Fruit fly (Drosophila melanogaster) whole organism, embryonic: ENCODE measurements around the gene Ppt2.

Source experiments
- Ada2b ChIP-seq: fragments of 200-800 bp; sonication (Bioruptor generic); IDR thresholded peaks from 2 replicates; pipeline ENCODE4 v1.3.6; 2022; ENCODE audit warnings: missing biosample characterization, missing genetic modification characterization
- Asciz ChIP-seq: fragments of 200-800 bp; sonication (Bioruptor generic); optimal IDR thresholded peaks from 2 replicates; lab custom pipeline; 2017; ENCODE audit warnings: missing biosample characterization, mild to moderate bottlenecking, missing genetic modification characterization, missing genetic modification reagents
- Bteb2 ChIP-seq: fragments of 200-800 bp; sonication (Bioruptor generic); optimal IDR thresholded peaks from 2 replicates; lab custom pipeline; 2016; ENCODE audit warnings: missing biosample characterization, missing genetic modification characterization
- CG10366 ChIP-seq: fragments of 200-800 bp; sonication (Bioruptor generic); IDR thresholded peaks from 2 replicates; pipeline ENCODE4 v1.3.6; 2022; ENCODE audit warnings: missing biosample characterization, missing genetic modification characterization
- CG11456 ChIP-seq: fragments of 200-800 bp; sonication (Bioruptor generic); IDR thresholded peaks from 3 replicates; pipeline ENCODE4 v1.3.6; 2022; ENCODE audit warnings: missing biosample characterization, missing genetic modification characterization
- CG11696 ChIP-seq: fragments of 200-800 bp; sonication (Bioruptor generic); IDR thresholded peaks from 2 replicates; pipeline ENCODE4 v1.3.6; 2022; ENCODE audit warnings: missing biosample characterization, missing genetic modification characterization
- CG12071 ChIP-seq: fragments of 200-800 bp; sonication (Bioruptor generic); optimal IDR thresholded peaks from 3 replicates; lab custom pipeline; 2018; ENCODE audit warnings: missing biosample characterization, mild to moderate bottlenecking, missing genetic modification characterization
- CG14441 ChIP-seq: fragments of 200-800 bp; sonication (Bioruptor generic); IDR thresholded peaks from 2 replicates; pipeline ENCODE4 v1.3.6; 2022; ENCODE audit warnings: missing biosample characterization, missing genetic modification characterization
- CG1603 ChIP-seq: fragments of 200-800 bp; sonication (Bioruptor generic); optimal IDR thresholded peaks from 2 replicates; lab custom pipeline; 2019; ENCODE audit warnings: missing biosample characterization, mild to moderate bottlenecking, missing genetic modification characterization, moderate library complexity
- CG16815 ChIP-seq: fragments of 200-800 bp; sonication (Bioruptor generic); optimal IDR thresholded peaks from 3 replicates; lab custom pipeline; 2017; ENCODE audit warnings: missing biosample characterization, mild to moderate bottlenecking, missing genetic modification characterization
- CG17186 ChIP-seq: fragments of 200-800 bp; sonication (Bioruptor generic); optimal IDR thresholded peaks from 3 replicates; lab custom pipeline; 2017; ENCODE audit warnings: missing biosample characterization, missing genetic modification reagents, missing genetic modification characterization
- CG17361 ChIP-seq: fragments of 200-800 bp; sonication (Bioruptor generic); IDR thresholded peaks from 3 replicates; pipeline ENCODE4 v1.3.6; 2022; ENCODE audit warnings: missing biosample characterization, missing genetic modification characterization
- CG2202 ChIP-seq: fragments of 200-800 bp; sonication (Bioruptor generic); optimal IDR thresholded peaks from 2 replicates; lab custom pipeline; 2018; ENCODE audit warnings: missing biosample characterization, mild to moderate bottlenecking, missing genetic modification characterization
- CG3163 ChIP-seq: fragments of 200-800 bp; sonication (Bioruptor generic); optimal IDR thresholded peaks from 3 replicates; lab custom pipeline; 2016; ENCODE audit warnings: missing biosample characterization, missing genetic modification characterization
- CG34224 ChIP-seq: fragments of 200-800 bp; sonication (Bioruptor generic); IDR thresholded peaks from 3 replicates; pipeline ENCODE4 v1.3.6; 2022; ENCODE audit warnings: missing biosample characterization, missing genetic modification characterization; ENCODE audit not compliant: partially characterized antibody
- CG4730 ChIP-seq: fragments of 200-800 bp; sonication (Bioruptor generic); IDR thresholded peaks from 2 replicates; pipeline ENCODE4 v1.3.6; 2022; ENCODE audit warnings: missing biosample characterization, missing genetic modification characterization
- CG6654 ChIP-seq: fragments of 200-800 bp; sonication (Bioruptor generic); optimal IDR thresholded peaks from 2 replicates; lab custom pipeline; 2017; ENCODE audit warnings: missing biosample characterization, mild to moderate bottlenecking, missing genetic modification characterization
- CG6813 ChIP-seq: fragments of 200-800 bp; sonication (Bioruptor generic); optimal IDR thresholded peaks from 2 replicates; lab custom pipeline; 2017; ENCODE audit warnings: missing biosample characterization, missing genetic modification characterization, mild to moderate bottlenecking, moderate library complexity, missing genetic modification reagents
- CG7786 ChIP-seq: fragments of 200-800 bp; sonication (Bioruptor generic); optimal IDR thresholded peaks from 2 replicates; lab custom pipeline; 2016; ENCODE audit warnings: missing biosample characterization, missing genetic modification characterization
- Chrac-16 ChIP-seq: fragments of 200-800 bp; sonication (Bioruptor generic); optimal IDR thresholded peaks from 3 replicates; lab custom pipeline; 2016; ENCODE audit warnings: missing biosample characterization, missing genetic modification characterization
- D ChIP-seq, 2 experiments: fragments of 200-800 bp in 1 of 2; fragments of >200 bp in 1 of 2; sonication (Bioruptor generic) in 1 of 2; optimal IDR thresholded peaks; 2 replicates in 1 of 2; 3 replicates in 1 of 2; lab custom pipeline; 2017; ENCODE audit warnings: mild to moderate bottlenecking in 1 of 2, missing biosample characterization in 1 of 2, missing genetic modification characterization in 1 of 2, missing genetic modification reagents in 1 of 2
- D19B ChIP-seq: fragments of 200-800 bp; sonication (Bioruptor generic); optimal IDR thresholded peaks from 2 replicates; lab custom pipeline; 2017; ENCODE audit warnings: missing biosample characterization, mild to moderate bottlenecking, missing genetic modification characterization
- E2f1 ChIP-seq: fragments of 200-800 bp; sonication (Bioruptor generic); IDR thresholded peaks from 2 replicates; pipeline ENCODE4 v1.3.6; 2022; ENCODE audit warnings: missing biosample characterization, missing genetic modification characterization
- Eip74EF ChIP-seq, 2 experiments: fragments of 200-800 bp in 1 of 2; fragments of >200 bp in 1 of 2; sonication (Bioruptor generic) in 1 of 2; optimal IDR thresholded peaks; 2 replicates each; lab custom pipeline; 2017 to 2019; ENCODE audit warnings: missing biosample characterization in 2 of 2, missing genetic modification characterization in 2 of 2, mild to moderate bottlenecking in 1 of 2, moderate library complexity in 1 of 2
- H15 ChIP-seq: fragments of 200-800 bp; sonication (Bioruptor generic); IDR thresholded peaks from 3 replicates; pipeline ENCODE4 v1.3.6; 2022; ENCODE audit warnings: missing biosample characterization, missing genetic modification characterization
- HLH4C ChIP-seq: fragments of 200-800 bp; sonication (Bioruptor generic); IDR thresholded peaks from 3 replicates; pipeline ENCODE4 v1.3.6; 2022; ENCODE audit warnings: missing biosample characterization, missing genetic modification characterization; ENCODE audit not compliant: partially characterized antibody
- Hand ChIP-seq: fragments of 200-800 bp; sonication (Bioruptor generic); optimal IDR thresholded peaks from 2 replicates; lab custom pipeline; 2017; ENCODE audit warnings: mild to moderate bottlenecking, missing biosample characterization, missing genetic modification reagents, missing genetic modification characterization
- Hey ChIP-seq: fragments of 200-800 bp; sonication (Bioruptor generic); optimal IDR thresholded peaks from 3 replicates; lab custom pipeline; 2018; ENCODE audit warnings: missing biosample characterization, mild to moderate bottlenecking, missing genetic modification characterization
- Hr51 ChIP-seq, 2 experiments: fragments of 200-800 bp; sonication (Bioruptor generic); optimal IDR thresholded peaks; 2 replicates in 1 of 2; 3 replicates in 1 of 2; lab custom pipeline; 2016 to 2018; ENCODE audit warnings: missing biosample characterization in 2 of 2, missing genetic modification characterization in 2 of 2, mild to moderate bottlenecking in 1 of 2, moderate library complexity in 1 of 2
- Scr ChIP-seq: fragments of 200-800 bp; sonication (Bioruptor generic); IDR thresholded peaks from 2 replicates; pipeline ENCODE4 v1.3.6; 2022; ENCODE audit warnings: missing biosample characterization, missing genetic modification characterization; ENCODE audit not compliant: partially characterized antibody
- Sry-δ ChIP-seq: fragments of 200-800 bp; sonication (Bioruptor generic); optimal IDR thresholded peaks from 2 replicates; lab custom pipeline; 2016; ENCODE audit warnings: missing biosample characterization, missing genetic modification characterization
- Xbp1 ChIP-seq: fragments of 200-800 bp; sonication (Bioruptor generic); optimal IDR thresholded peaks from 3 replicates; lab custom pipeline; 2016; ENCODE audit warnings: missing biosample characterization, mild to moderate bottlenecking, missing genetic modification characterization
- ac ChIP-seq: fragments of 200-800 bp; sonication (Bioruptor generic); optimal IDR thresholded peaks from 3 replicates; lab custom pipeline; 2017; ENCODE audit warnings: missing biosample characterization, mild to moderate bottlenecking, missing genetic modification characterization
- bbx ChIP-seq: fragments of 200-800 bp; sonication (Bioruptor generic); IDR thresholded peaks from 2 replicates; pipeline ENCODE4 v1.3.6; 2022; ENCODE audit warnings: missing biosample characterization, missing genetic modification characterization; ENCODE audit not compliant: partially characterized antibody
- chinmo ChIP-seq: fragments of 200-800 bp; sonication (Bioruptor generic); IDR thresholded peaks from 4 replicates; pipeline ENCODE4 v1.3.6; 2022; ENCODE audit warnings: missing biosample characterization, missing genetic modification characterization; ENCODE audit not compliant: partially characterized antibody
- corto ChIP-seq: fragments of 200-800 bp; sonication (Bioruptor generic); optimal IDR thresholded peaks from 2 replicates; lab custom pipeline; 2016; ENCODE audit warnings: missing biosample characterization, mild to moderate bottlenecking, missing genetic modification characterization, moderate library complexity
- emc ChIP-seq: fragments of 200-800 bp; sonication (Bioruptor generic); optimal IDR thresholded peaks from 2 replicates; lab custom pipeline; 2016; ENCODE audit warnings: missing biosample characterization, missing genetic modification characterization
- gem ChIP-seq: fragments of 200-800 bp; sonication (Bioruptor generic); optimal IDR thresholded peaks from 2 replicates; lab custom pipeline; 2019; ENCODE audit warnings: missing biosample characterization, mild to moderate bottlenecking, missing genetic modification characterization, moderate library complexity
- gfzf ChIP-seq: fragments of 200-800 bp; sonication (Bioruptor generic); optimal IDR thresholded peaks from 2 replicates; lab custom pipeline; 2016; ENCODE audit warnings: missing biosample characterization, mild to moderate bottlenecking, missing genetic modification characterization, moderate library complexity
- gsb ChIP-seq: fragments of 200-800 bp; sonication (Bioruptor generic); IDR thresholded peaks from 2 replicates; pipeline ENCODE4 v1.3.6; 2022; ENCODE audit warnings: missing biosample characterization, missing genetic modification characterization
- hbn ChIP-seq: fragments of 200-800 bp; sonication (Bioruptor generic); IDR thresholded peaks from 2 replicates; pipeline ENCODE4 v1.3.6; 2022; ENCODE audit warnings: missing biosample characterization, missing genetic modification characterization; ENCODE audit not compliant: partially characterized antibody
- her ChIP-seq: fragments of 200-800 bp; sonication (Bioruptor generic); optimal IDR thresholded peaks from 2 replicates; lab custom pipeline; 2016; ENCODE audit warnings: missing biosample characterization, missing genetic modification characterization
- nerfin-2 ChIP-seq: fragments of 200-800 bp; sonication (Bioruptor generic); IDR thresholded peaks from 2 replicates; pipeline ENCODE4 v1.3.6; 2022; ENCODE audit warnings: missing biosample characterization, missing genetic modification characterization; ENCODE audit not compliant: partially characterized antibody
- pfk ChIP-seq: fragments of 200-800 bp; sonication (Bioruptor generic); optimal IDR thresholded peaks from 2 replicates; lab custom pipeline; 2018; ENCODE audit warnings: missing biosample characterization, mild to moderate bottlenecking, missing genetic modification characterization, moderate library complexity
- pzg ChIP-seq: fragments of 200-800 bp; sonication (Bioruptor generic); optimal IDR thresholded peaks from 3 replicates; lab custom pipeline; 2018; ENCODE audit warnings: missing biosample characterization, mild to moderate bottlenecking, missing genetic modification characterization, moderate library complexity
- tna ChIP-seq: fragments of 200-800 bp; sonication (Bioruptor generic); IDR thresholded peaks from 2 replicates; pipeline ENCODE4 v1.3.6; 2022; ENCODE audit warnings: missing biosample characterization, missing genetic modification characterization; ENCODE audit not compliant: partially characterized antibody
- unc-4 ChIP-seq: fragments of 200-800 bp; sonication (Bioruptor generic); IDR thresholded peaks from 2 replicates; pipeline ENCODE4 v1.3.6; 2022; ENCODE audit warnings: missing biosample characterization, missing genetic modification characterization; ENCODE audit not compliant: partially characterized antibody

Ppt2 gene

DNA sequence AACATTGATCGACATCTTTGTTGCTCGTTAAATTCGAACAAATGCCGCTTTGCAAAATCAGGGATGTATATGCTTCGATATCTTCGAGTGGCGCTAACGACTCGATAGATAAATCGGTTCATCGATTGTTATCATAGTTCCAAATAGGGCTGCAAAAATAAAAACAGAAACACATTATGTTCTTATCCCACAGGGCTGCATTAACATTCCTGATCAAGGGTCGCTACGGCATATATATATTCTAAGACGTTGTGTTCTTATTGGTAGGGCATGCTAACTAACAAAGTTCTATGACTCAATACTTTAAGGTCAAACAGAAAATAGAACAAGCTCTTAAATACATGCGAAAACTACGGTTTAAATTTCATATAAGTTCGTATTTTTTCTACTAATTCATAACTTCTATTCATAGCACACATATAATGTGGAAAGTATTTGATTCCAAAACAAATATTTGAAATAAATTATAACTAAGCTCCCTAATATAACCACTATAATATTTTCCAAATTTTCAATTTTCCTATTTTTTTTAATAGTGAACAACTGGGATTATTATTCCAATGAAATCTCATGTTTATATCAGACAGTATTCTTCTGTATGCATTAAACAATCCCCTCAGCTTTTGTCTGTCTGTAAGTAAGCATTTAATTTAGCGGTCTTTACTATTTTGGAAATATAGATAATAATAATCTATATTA lies 11.0 kb upstream of the Ppt2 start, which contains the start of gene cmet (continued):
- TF ChIP-seq HLH4C (GFP tag; lab: Robert Waterston, UW), result peak; percentile 99
- peak; percentile 0 for TF ChIP-seq CG3163 (GFP tag; lab: Kevin White, UChicago)
- no peak; the same call in 1 of the 2 replicates for TF ChIP-seq CG10366 (GFP tag; lab: Robert Waterston, UW)
- peak; percentile 68 for TF ChIP-seq Xbp1 (GFP tag; lab: Kevin White, UChicago)
- TF ChIP-seq Hr51 (GFP tag; optimal IDR thresholded peaks at IDR 0.05; lab: Kevin White, UChicago), result peak in 1 of 2 experiments; percentile 5
- no peak for TF ChIP-seq D (optimal IDR thresholded peaks at IDR 0.05; lab: Kevin White, UChicago)
- TF ChIP-seq D (GFP tag; optimal IDR thresholded peaks at IDR 0.05; lab: Kevin White, UChicago), result no peak
- no peak for TF ChIP-seq Eip74EF (GFP tag; optimal IDR thresholded peaks at IDR 0.05; lab: Kevin White, UChicago)
- TF ChIP-seq nerfin-2 (GFP tag; lab: Robert Waterston, UW), result peak; percentile 96
- TF ChIP-seq CG6813 (GFP tag; lab: Kevin White, UChicago), result no peak
- no peak for TF ChIP-seq CG12071 (GFP tag; lab: Kevin White, UChicago)
- peak; percentile 89 for TF ChIP-seq CG1603
- TF ChIP-seq CG14441 (GFP tag; lab: Robert Waterston, UW), result peak; percentile 24; the same call in 1 of the 2 replicates
- peak; percentile 51 for TF ChIP-seq her
- no peak for TF ChIP-seq Hey (tag; lab: Kevin White, UChicago)
- TF ChIP-seq CG6654, result no peak
- peak; percentile 18 for TF ChIP-seq emc (GFP tag; lab: Kevin White, UChicago)
- peak; percentile 79 for TF ChIP-seq unc-4 (GFP tag; lab: Robert Waterston, UW)
- TF ChIP-seq D19B (GFP tag; lab: Kevin White, UChicago), result no peak
- peak; percentile 98 for TF ChIP-seq bbx (GFP tag; lab: Robert Waterston, UW)
- TF ChIP-seq gfzf, result peak; percentile 33
- no peak for TF ChIP-seq ac (GFP tag; lab: Kevin White, UChicago)
- peak; percentile 98 for TF ChIP-seq tna (GFP tag; lab: Robert Waterston, UW)
- peak; percentile 64 for TF ChIP-seq CG7786
- TF ChIP-seq CG17186 (GFP tag; lab: Kevin White, UChicago), result peak; percentile 23
- no peak for TF ChIP-seq CG11696 (GFP tag; lab: Robert Waterston, UW)
- peak; percentile 5 for TF ChIP-seq Chrac-16
- peak; percentile 94 for TF ChIP-seq Sry-δ (GFP tag; lab: Kevin White, UChicago)
- no peak for TF ChIP-seq Asciz (GFP tag; lab: Kevin White, UChicago)
- peak; percentile 59 for TF ChIP-seq CG17361
- peak; percentile 67 for TF ChIP-seq pfk
- TF ChIP-seq CG4730, result no peak
- TF ChIP-seq CG11456 (GFP tag; lab: Robert Waterston, UW), result peak; percentile 62
- peak; percentile 78 for TF ChIP-seq hbn (GFP tag; lab: Robert Waterston, UW)
- TF ChIP-seq CG16815 (GFP tag; lab: Kevin White, UChicago), result no peak
- no peak for TF ChIP-seq CG2202 (tag; lab: Kevin White, UChicago)
- TF ChIP-seq H15 (GFP tag; lab: Robert Waterston, UW), result peak; percentile 28; the same call in 1 of the 3 replicates
- no peak for TF ChIP-seq Bteb2
- no peak for TF ChIP-seq corto
- peak; percentile 88 for TF ChIP-seq pzg (GFP tag; lab: Kevin White, UChicago)
- no peak for TF ChIP-seq gsb
- TF ChIP-seq CG34224 (GFP tag; lab: Robert Waterston, UW), result peak; percentile 92
- TF ChIP-seq Ada2b (GFP tag; lab: Robert Waterston, UW), result peak; percentile 23; the same call in 1 of the 2 replicates
- TF ChIP-seq Hand (GFP tag; lab: Kevin White, UChicago), result no peak
- TF ChIP-seq E2f1, result peak; percentile 42; the same call in 1 of the 2 replicates
- TF ChIP-seq chinmo (GFP tag; lab: Robert Waterston, UW), result peak; percentile 79; the same call in 2 of the 4 replicates
- peak; percentile 81 for TF ChIP-seq Scr
- TF ChIP-seq gem (tag; lab: Kevin White, UChicago), result peak; percentile 66
